Worm (Caenorhabditis elegans) whole organism, young adult: ENCODE data around the gene lgc-45.

Experiments
- F49E8.2 ChIP-seq: sonication (generic microtip); optimal IDR thresholded peaks from 3 replicates; lab custom pipeline; 2017; ENCODE audit warnings: missing genetic modification characterization, mild to moderate bottlenecking, missing compliant biosample characterization, antibody characterized with exemption, moderate library complexity; ENCODE audit not compliant: insufficient read depth
- bed-2 ChIP-seq: fragments of 200-800 bp; sonication (Bioruptor generic); IDR thresholded peaks from 2 replicates; pipeline ENCODE4 v1.3.6; 2022; ENCODE audit warnings: missing genetic modification reagents, missing genetic modification characterization, missing compliant biosample characterization

ce11 chrII:3554673-3555072 is 2.6 kb upstream of the lgc-45 start:
- TF ChIP-seq F49E8.2 (tag; lab: Kevin White, UChicago) (no peak), bed-2 (GFP tag; lab: Robert Waterston, UW) (no peak)
